Fruit fly (Drosophila melanogaster) whole organism, embryonic: Measurements from ENCODE around the gene Or83a.
A peak's percentile ranks its signal among the peaks of the same experiment; 100 is the strongest.

Experiments used
- CG10209 ChIP-seq: fragments of 200-800 bp; sonication (Bioruptor generic); optimal IDR thresholded peaks from 3 replicates; lab custom pipeline; 2017; ENCODE audit warnings: missing biosample characterization, mild to moderate bottlenecking, missing genetic modification characterization, missing genetic modification reagents
- CG10462 ChIP-seq: fragments of 200-800 bp; sonication (Bioruptor generic); optimal IDR thresholded peaks from 2 replicates; lab custom pipeline; 2016; ENCODE audit warnings: missing biosample characterization, missing genetic modification characterization
- CG12219 ChIP-seq: fragments of 200-800 bp; sonication (Bioruptor generic); optimal IDR thresholded peaks from 3 replicates; lab custom pipeline; 2018; ENCODE audit warnings: missing biosample characterization, mild to moderate bottlenecking, missing genetic modification characterization
- CG12299 ChIP-seq: fragments of 200-800 bp; sonication (Bioruptor generic); optimal IDR thresholded peaks from 2 replicates; lab custom pipeline; 2018; ENCODE audit warnings: missing biosample characterization, mild to moderate bottlenecking, missing genetic modification characterization
- CG1233 ChIP-seq: fragments of 200-800 bp; sonication (Bioruptor generic); optimal IDR thresholded peaks from 4 replicates; lab custom pipeline; 2018; ENCODE audit warnings: missing biosample characterization, mild to moderate bottlenecking, missing genetic modification characterization
- CG12769 ChIP-seq: fragments of 200-800 bp; sonication (Bioruptor generic); optimal IDR thresholded peaks from 2 replicates; lab custom pipeline; 2019; ENCODE audit warnings: missing biosample characterization, mild to moderate bottlenecking, missing genetic modification characterization, moderate library complexity
- CG12942 ChIP-seq: fragments of 200-800 bp; sonication (Bioruptor generic); optimal IDR thresholded peaks from 3 replicates; lab custom pipeline; 2016; ENCODE audit warnings: missing biosample characterization, missing genetic modification characterization
- CG14667 ChIP-seq: fragments of 200-800 bp; sonication (Bioruptor generic); IDR thresholded peaks from 2 replicates; pipeline ENCODE4 v1.3.6; 2022; ENCODE audit warnings: missing biosample characterization, missing genetic modification characterization
- CG14710 ChIP-seq: fragments of 200-800 bp; sonication (Bioruptor generic); optimal IDR thresholded peaks from 3 replicates; lab custom pipeline; 2019; ENCODE audit warnings: missing biosample characterization, mild to moderate bottlenecking, missing genetic modification characterization, moderate library complexity
- CG14965 ChIP-seq: fragments of 200-800 bp; sonication (Bioruptor generic); optimal IDR thresholded peaks from 2 replicates; lab custom pipeline; 2016; ENCODE audit warnings: missing biosample characterization, missing genetic modification characterization, borderline replicate concordance
- CG1529 ChIP-seq: fragments of 200-800 bp; sonication (Bioruptor generic); optimal IDR thresholded peaks from 3 replicates; lab custom pipeline; 2018; ENCODE audit warnings: missing biosample characterization, missing genetic modification characterization
- CG1832 ChIP-seq: fragments of 200-800 bp; sonication (Bioruptor generic); optimal IDR thresholded peaks from 2 replicates; lab custom pipeline; 2017; ENCODE audit warnings: missing biosample characterization, mild to moderate bottlenecking, missing genetic modification characterization, inconsistent platforms
- CG30403 ChIP-seq: fragments of 200-800 bp; sonication (Bioruptor generic); optimal IDR thresholded peaks from 3 replicates; lab custom pipeline; 2016; ENCODE audit warnings: missing biosample characterization, missing genetic modification characterization
- CG3065 ChIP-seq: fragments of 200-800 bp; sonication (Bioruptor generic); optimal IDR thresholded peaks from 2 replicates; lab custom pipeline; 2016; ENCODE audit warnings: missing biosample characterization, missing genetic modification characterization
- CG33557 ChIP-seq: fragments of 200-800 bp; sonication (Bioruptor generic); optimal IDR thresholded peaks from 2 replicates; lab custom pipeline; 2019; ENCODE audit warnings: missing biosample characterization, mild to moderate bottlenecking, missing genetic modification characterization, moderate library complexity
- CG3847 ChIP-seq: fragments of 200-800 bp; sonication (Bioruptor generic); IDR thresholded peaks from 2 replicates; pipeline ENCODE4 v1.3.6; 2022; ENCODE audit warnings: missing biosample characterization, missing genetic modification characterization
- CG5245 ChIP-seq: fragments of 200-800 bp; sonication (Bioruptor generic); optimal IDR thresholded peaks from 3 replicates; lab custom pipeline; 2016; ENCODE audit warnings: missing biosample characterization, missing genetic modification characterization
- CG6683 ChIP-seq: fragments of 200-800 bp; sonication (Bioruptor generic); optimal IDR thresholded peaks from 2 replicates; lab custom pipeline; 2017; ENCODE audit warnings: missing biosample characterization, mild to moderate bottlenecking, missing genetic modification characterization, missing genetic modification reagents
- CG6791 ChIP-seq: fragments of 200-800 bp; sonication (Bioruptor generic); IDR thresholded peaks from 3 replicates; pipeline ENCODE4 v1.3.6; 2022; ENCODE audit warnings: missing biosample characterization, missing genetic modification characterization; ENCODE audit not compliant: partially characterized antibody
- CG8388 ChIP-seq: fragments of 200-800 bp; sonication (Bioruptor generic); optimal IDR thresholded peaks from 2 replicates; lab custom pipeline; 2019; ENCODE audit warnings: missing biosample characterization, mild to moderate bottlenecking, missing genetic modification characterization, moderate library complexity
- CG8765 ChIP-seq: fragments of 200-800 bp; sonication (Bioruptor generic); IDR thresholded peaks from 2 replicates; pipeline ENCODE4 v1.3.6; 2022; ENCODE audit warnings: missing biosample characterization, missing genetic modification characterization
- CkIIα-i1 ChIP-seq: fragments of 200-800 bp; sonication (Bioruptor generic); IDR thresholded peaks from 2 replicates; pipeline ENCODE4 v1.3.6; 2022; ENCODE audit warnings: missing biosample characterization, missing genetic modification characterization
- D ChIP-seq, 2 experiments: fragments of 200-800 bp in 1 of 2; fragments of >200 bp in 1 of 2; sonication (Bioruptor generic) in 1 of 2; optimal IDR thresholded peaks; 2 replicates in 1 of 2; 3 replicates in 1 of 2; lab custom pipeline; 2017; ENCODE audit warnings: mild to moderate bottlenecking in 1 of 2, missing biosample characterization in 1 of 2, missing genetic modification characterization in 1 of 2, missing genetic modification reagents in 1 of 2
- Gug ChIP-seq: fragments of 200-800 bp; sonication (Bioruptor generic); IDR thresholded peaks from 4 replicates; pipeline ENCODE4 v1.3.6; 2022; ENCODE audit warnings: missing biosample characterization, missing genetic modification characterization
- H2.0 ChIP-seq: fragments of 200-800 bp; sonication (Bioruptor generic); IDR thresholded peaks from 2 replicates; pipeline ENCODE4 v1.3.6; 2022; ENCODE audit warnings: missing biosample characterization, missing genetic modification characterization
- Hr39 ChIP-seq: fragments of >200 bp; optimal IDR thresholded peaks from 2 replicates; lab custom pipeline; 2017
- Poxn ChIP-seq: fragments of 200-800 bp; sonication (Bioruptor generic); IDR thresholded peaks from 2 replicates; pipeline ENCODE4 v1.3.6; 2022; ENCODE audit warnings: missing biosample characterization, missing genetic modification characterization
- Sox102F ChIP-seq: fragments of 200-800 bp; sonication (Bioruptor generic); optimal IDR thresholded peaks from 2 replicates; lab custom pipeline; 2018; ENCODE audit warnings: missing biosample characterization, mild to moderate bottlenecking, missing genetic modification characterization, moderate library complexity
- YL-1 ChIP-seq: fragments of 200-800 bp; sonication (Bioruptor generic); optimal IDR thresholded peaks from 3 replicates; lab custom pipeline; 2017; ENCODE audit warnings: missing biosample characterization, mild to moderate bottlenecking, missing genetic modification characterization
- ab ChIP-seq: fragments of 200-800 bp; sonication (Bioruptor generic); optimal IDR thresholded peaks from 2 replicates; lab custom pipeline; 2016; ENCODE audit warnings: missing biosample characterization, missing genetic modification characterization
- al ChIP-seq: fragments of 200-800 bp; sonication (Bioruptor generic); IDR thresholded peaks from 2 replicates; pipeline ENCODE4 v1.3.6; 2022; ENCODE audit warnings: missing biosample characterization, missing genetic modification characterization
- danr ChIP-seq: fragments of 200-800 bp; sonication (Bioruptor generic); IDR thresholded peaks from 2 replicates; pipeline ENCODE4 v1.3.6; 2022; ENCODE audit warnings: missing biosample characterization, missing genetic modification characterization
- dmrt99B ChIP-seq: fragments of 200-800 bp; sonication (Bioruptor generic); optimal IDR thresholded peaks from 2 replicates; lab custom pipeline; 2018; ENCODE audit warnings: missing biosample characterization, mild to moderate bottlenecking, missing genetic modification characterization, moderate library complexity
- gsb-n ChIP-seq: fragments of 200-800 bp; sonication (Bioruptor generic); optimal IDR thresholded peaks from 3 replicates; lab custom pipeline; 2018; ENCODE audit warnings: missing biosample characterization, mild to moderate bottlenecking, missing genetic modification characterization
- hbn ChIP-seq: fragments of 200-800 bp; sonication (Bioruptor generic); IDR thresholded peaks from 2 replicates; pipeline ENCODE4 v1.3.6; 2022; ENCODE audit warnings: missing biosample characterization, missing genetic modification characterization; ENCODE audit not compliant: partially characterized antibody
- insv ChIP-seq, 2 experiments: fragments of 200-800 bp; sonication (Bioruptor generic); optimal IDR thresholded peaks; 3 replicates each; lab custom pipeline; 2016 to 2018; ENCODE audit warnings: missing biosample characterization in 2 of 2, missing genetic modification characterization in 2 of 2
- lov ChIP-seq, 2 experiments: fragments of 200-800 bp in 1 of 2; fragments of >200 bp in 1 of 2; sonication (Bioruptor generic) in 1 of 2; IDR thresholded peaks in 1 of 2; optimal IDR thresholded peaks in 1 of 2; 2 replicates in 1 of 2; 3 replicates in 1 of 2; pipeline versions ENCODE4 v1.3.6 to Lab custom; 2017 to 2022; ENCODE audit warnings: missing biosample characterization in 1 of 2, missing genetic modification characterization in 1 of 2
- phol ChIP-seq: fragments of 200-800 bp; sonication (Bioruptor generic); optimal IDR thresholded peaks from 3 replicates; lab custom pipeline; 2018; ENCODE audit warnings: missing biosample characterization, mild to moderate bottlenecking, missing genetic modification characterization, moderate library complexity
- ro ChIP-seq: fragments of 200-800 bp; sonication (Bioruptor generic); IDR thresholded peaks from 2 replicates; pipeline ENCODE4 v1.3.6; 2022; ENCODE audit warnings: missing biosample characterization, missing genetic modification characterization
- sens-2 ChIP-seq: fragments of 200-800 bp; sonication (Bioruptor generic); IDR thresholded peaks from 2 replicates; pipeline ENCODE4 v1.3.6; 2022; ENCODE audit warnings: missing biosample characterization, missing genetic modification characterization
- shn ChIP-seq: fragments of 200-800 bp; sonication (Bioruptor generic); optimal IDR thresholded peaks from 3 replicates; lab custom pipeline; 2016; ENCODE audit warnings: missing biosample characterization, missing genetic modification characterization
- sim ChIP-seq: fragments of 200-800 bp; sonication (Bioruptor generic); IDR thresholded peaks from 2 replicates; pipeline ENCODE4 v1.3.6; 2022; ENCODE audit warnings: missing biosample characterization, missing genetic modification characterization
- ssp ChIP-seq: fragments of 200-800 bp; sonication (Bioruptor generic); IDR thresholded peaks from 2 replicates; pipeline ENCODE4 v1.3.6; 2022; ENCODE audit warnings: missing biosample characterization, missing genetic modification characterization
- tgo ChIP-seq: fragments of 200-800 bp; sonication (Bioruptor generic); IDR thresholded peaks from 3 replicates; pipeline ENCODE4 v1.3.6; 2022; ENCODE audit warnings: missing biosample characterization, missing genetic modification characterization
- trem ChIP-seq: fragments of 200-800 bp; optimal IDR thresholded peaks from 3 replicates; lab custom pipeline; 2019; ENCODE audit warnings: missing biosample characterization, mild to moderate bottlenecking, missing genetic modification characterization, moderate library complexity
- unpg ChIP-seq: fragments of 200-800 bp; sonication (Bioruptor generic); optimal IDR thresholded peaks from 3 replicates; lab custom pipeline; 2018; ENCODE audit warnings: missing biosample characterization, mild to moderate bottlenecking, missing genetic modification characterization, moderate library complexity
- z ChIP-seq: fragments of 200-800 bp; sonication (Bioruptor generic); IDR thresholded peaks from 3 replicates; pipeline ENCODE4 v1.3.6; 2022; ENCODE audit warnings: missing biosample characterization, missing genetic modification characterization

The Or83a gene

dm6 chr3R:5369490-5370001 lies 29.4 kb downstream of the Or83a start, which contains the start of the genes CG31542 and CG34277:
TSS of gene CG31542 (plus strand) at chr3R:5369540.
TSS of gene CG34277 (plus strand) at chr3R:5369540.
- TF ChIP-seq sens-2 (GFP tag; lab: Robert Waterston, UW) (no peak), hbn (GFP tag; lab: Robert Waterston, UW) (0 out of 2 replicates have a peak, but pooled peaks have one; percentile 17), Sox102F (GFP tag; lab: Kevin White, UChicago) (no peak), ab (no peak), CG1832 (no peak), lov (optimal IDR thresholded peaks at IDR 0.05; lab: Kevin White, UChicago) (no peak), lov (GFP tag; IDR thresholded peaks at IDR 0.05; lab: Robert Waterston, UW) (0 out of 3 replicates have a peak, but pooled peaks have one; percentile 28), z (GFP tag; lab: Robert Waterston, UW) (no peak), phol (tag; lab: Kevin White, UChicago) (no peak), CG14667 (peak; percentile 53; the same call in 1 of the 2 replicates), CG6683 (GFP tag; lab: Kevin White, UChicago) (no peak)

dm6 chr3R:5368170-5368781 lies 30.7 kb downstream of the Or83a start, which contains the start of gene Cerk:
TSS of gene Cerk (minus strand) at chr3R:5368306.
- TF ChIP-seq dmrt99B (tag; lab: Kevin White, UChicago) (no peak), CG12299 (no peak), CG12942 (GFP tag; lab: Kevin White, UChicago) (peak; percentile 17), z (GFP tag; lab: Robert Waterston, UW) (no peak), shn (peak; percentile 37), Gug (GFP tag; lab: Robert Waterston, UW) (no peak), ro (GFP tag; lab: Robert Waterston, UW) (no peak), Poxn (GFP tag; lab: Robert Waterston, UW) (no peak), CG14710 (peak; percentile 52), trem (tag; lab: Kevin White, UChicago) (peak; percentile 20), CG3847 (peak; percentile 51), YL-1 (GFP tag; lab: Kevin White, UChicago) (peak; percentile 38), CG3065 (GFP tag; lab: Kevin White, UChicago) (no peak), CG30403 (GFP tag; lab: Kevin White, UChicago) (peak; percentile 54), CG12219 (GFP tag; lab: Kevin White, UChicago) (no peak), insv (GFP tag; optimal IDR thresholded peaks at IDR 0.05; lab: Kevin White, UChicago) (no peak), tgo (no peak), CG33557 (GFP tag; lab: Kevin White, UChicago) (no peak), CG10462 (GFP tag; lab: Kevin White, UChicago) (peak; percentile 13), CG12769 (tag; lab: Kevin White, UChicago) (peak; percentile 54), CG5245 (GFP tag; lab: Kevin White, UChicago) (no peak), CG6791 (GFP tag; lab: Robert Waterston, UW) (peak; percentile 59; the same call in 1 of the 3 replicates), danr (no peak), sim (GFP tag; lab: Robert Waterston, UW) (no peak), H2.0 (GFP tag; lab: Robert Waterston, UW) (no peak; the same call in 1 of the 2 replicates), D (optimal IDR thresholded peaks at IDR 0.05; lab: Kevin White, UChicago) (no peak), D (GFP tag; optimal IDR thresholded peaks at IDR 0.05; lab: Kevin White, UChicago) (no peak), Hr39 (lab: Kevin White, UChicago) (no peak), CkIIα-i1 (no peak), CG1233 (GFP tag; lab: Kevin White, UChicago) (peak; percentile 13), CG1529 (GFP tag; lab: Kevin White, UChicago) (no peak), CG10209 (peak; percentile 34), ssp (GFP tag; lab: Robert Waterston, UW) (peak; percentile 81), gsb-n (tag; lab: Kevin White, UChicago) (no peak), al (GFP tag; lab: Robert Waterston, UW) (peak; percentile 41; the same call in 1 of the 2 replicates), unpg (GFP tag; lab: Kevin White, UChicago) (peak; percentile 23), CG14965 (GFP tag; lab: Kevin White, UChicago) (no peak), CG8388 (GFP tag; lab: Kevin White, UChicago) (no peak), CG8765 (GFP tag; lab: Robert Waterston, UW) (no peak)
